Fruit fly (Drosophila melanogaster) whole organism, prepupa: ENCODE data around the gene Uba5.

Experiments
- CG10631 ChIP-seq: fragments of 200-800 bp; sonication (Bioruptor generic); optimal IDR thresholded peaks from 2 replicates; lab custom pipeline; 2016; ENCODE audit warnings: missing biosample characterization, missing genetic modification characterization
- CG3919 ChIP-seq: fragments of 200-800 bp; sonication (Bioruptor generic); optimal IDR thresholded peaks from 3 replicates; lab custom pipeline; 2016; ENCODE audit warnings: missing biosample characterization, missing genetic modification characterization
- CG6808 ChIP-seq: fragments of 200-800 bp; sonication (Bioruptor generic); optimal IDR thresholded peaks from 3 replicates; lab custom pipeline; 2017; ENCODE audit warnings: missing biosample characterization, missing genetic modification characterization, mild to moderate bottlenecking, moderate library complexity, missing genetic modification reagents
- CG6854 ChIP-seq: fragments of 200-800 bp; sonication (Bioruptor generic); optimal IDR thresholded peaks from 2 replicates; lab custom pipeline; 2017; ENCODE audit warnings: missing biosample characterization, mild to moderate bottlenecking, missing genetic modification characterization
- CG9139 ChIP-seq: fragments of 200-800 bp; sonication (Bioruptor generic); optimal IDR thresholded peaks from 3 replicates; lab custom pipeline; 2017; ENCODE audit warnings: missing biosample characterization, mild to moderate bottlenecking, missing genetic modification characterization
- Hr39 ChIP-seq: fragments of 200-800 bp; sonication (Bioruptor generic); optimal IDR thresholded peaks from 2 replicates; lab custom pipeline; 2016; ENCODE audit warnings: missing biosample characterization, missing genetic modification characterization
- vri ChIP-seq: fragments of 200-800 bp; sonication (Bioruptor generic); optimal IDR thresholded peaks from 3 replicates; lab custom pipeline; 2016; ENCODE audit warnings: missing biosample characterization, mild to moderate bottlenecking, missing genetic modification characterization

DNA sequence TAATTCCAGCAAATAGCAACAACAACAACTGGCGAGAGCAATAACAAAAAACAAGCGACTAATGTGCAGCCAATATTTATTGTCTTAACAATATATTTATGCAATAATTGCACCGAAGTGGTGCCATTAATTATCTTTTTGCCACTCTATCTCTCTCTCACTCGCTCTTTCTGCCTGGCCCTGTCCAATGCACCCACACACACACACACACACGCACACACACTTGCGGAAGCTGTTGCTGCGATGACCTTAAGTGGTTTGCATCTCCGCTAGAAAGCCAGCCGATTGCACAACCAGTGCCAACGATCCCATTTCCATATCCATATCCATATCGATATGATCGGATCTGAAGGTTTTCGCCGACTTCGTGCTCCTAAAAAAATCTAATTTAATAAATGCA, 36.9 kb downstream of the Uba5 start:
- TF ChIP-seq Hr39 = no peak
- TF ChIP-seq CG3919 = no peak
- no peak for TF ChIP-seq CG9139 (GFP tag; lab: Kevin White, UChicago)
- TF ChIP-seq CG6854 = no peak
- TF ChIP-seq CG6808 = no peak
- no peak for TF ChIP-seq vri (GFP tag; lab: Kevin White, UChicago)
- no peak for TF ChIP-seq CG10631 (GFP tag; lab: Kevin White, UChicago)
